Worm (Caenorhabditis elegans): ENCODE measurements around the gene siah-1.

The siah-1 gene

DNA sequence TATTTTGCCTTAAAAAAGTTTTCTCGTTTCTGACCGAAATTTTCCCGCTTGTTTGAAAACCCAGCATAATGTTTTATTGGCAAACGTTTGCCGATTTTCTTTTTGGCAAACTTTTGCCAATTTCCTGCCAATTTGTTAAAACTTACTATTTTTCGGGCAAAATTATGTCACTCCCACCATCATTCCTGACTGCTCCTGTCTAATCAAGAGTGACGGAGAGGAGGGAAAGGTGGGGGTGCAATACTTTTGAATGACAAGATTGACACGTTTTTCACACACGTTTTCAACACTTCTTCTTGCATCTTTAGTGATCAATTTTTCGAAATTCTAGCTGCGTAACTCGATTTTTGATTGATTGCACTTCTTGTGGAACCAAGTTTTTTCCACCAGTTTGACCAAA, 37.7 kb downstream of the siah-1 start:
- TF ChIP-seq lin-1 (GFP tag; IDR thresholded peaks at IDR 0.05), result no peak
- peak in 1 of 2 experiments; percentile 98 for TF ChIP-seq unc-62 (GFP tag; optimal IDR thresholded peaks at IDR 0.05 in 1 of 2)
- no peak for TF ChIP-seq unc-62 (tag; optimal IDR thresholded peaks at IDR 0.05)
- TF ChIP-seq lin-38 (GFP tag; IDR thresholded peaks at IDR 0.05), result no peak
- no peak for TF ChIP-seq duxl-1 (tag; optimal IDR thresholded peaks at IDR 0.05; ENCODE audit: poor library complexity)
- no peak for TF ChIP-seq tag-97 (GFP tag; IDR thresholded peaks at IDR 0.05)
- TF ChIP-seq ceh-28 (tag; optimal IDR thresholded peaks at IDR 0.05), result no peak
- no peak for TF ChIP-seq daf-8 (GFP tag; IDR thresholded peaks at IDR 0.05)
- no peak for TF ChIP-seq ceh-20 (GFP tag; IDR thresholded peaks at IDR 0.05)
- TF ChIP-seq daf-16 (GFP tag; optimal IDR thresholded peaks at IDR 0.05), result no peak
- TF ChIP-seq daf-16 (tag; optimal IDR thresholded peaks at IDR 0.05), result no peak
- no peak for TF ChIP-seq egl-27 (tag; optimal IDR thresholded peaks at IDR 0.05)
- TF ChIP-seq aha-1 (tag), result peak; percentile 89
- TF ChIP-seq hlh-30 (tag; optimal IDR thresholded peaks at IDR 0.05; ENCODE audit: insufficient read depth), result no peak
- TF ChIP-seq lir-3 (tag; optimal IDR thresholded peaks at IDR 0.05), result no peak
- no peak for TF ChIP-seq lin-39 (tag; optimal IDR thresholded peaks at IDR 0.05)
- no peak for TF ChIP-seq pha-4 (GFP tag; IDR thresholded peaks at IDR 0.05)
- TF ChIP-seq pha-4 (tag; optimal IDR thresholded peaks at IDR 0.05), result no peak

DNA sequence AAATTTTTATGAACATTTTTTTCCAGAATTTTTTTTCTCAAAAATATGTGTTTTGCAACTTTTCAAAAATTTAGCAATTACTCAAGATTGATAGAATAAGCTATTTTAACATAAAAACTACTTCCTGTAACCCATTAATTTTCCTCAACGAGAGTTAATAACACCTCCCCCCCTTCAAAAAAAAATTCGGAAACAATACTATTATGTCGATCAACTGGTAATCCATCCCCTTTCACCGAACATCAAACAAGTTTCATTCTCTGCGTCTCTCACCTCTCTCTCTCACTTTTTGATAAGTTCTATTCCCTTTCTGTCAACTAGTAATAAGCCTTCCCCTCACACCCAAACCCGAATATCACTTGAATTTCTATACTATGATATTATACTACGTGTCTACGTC, 40.1 kb downstream of the siah-1 start, which contains the start of gene glct-6:
Gene glct-6, plus strand, starts transcription at position 301 of the 400 bp plus-strand sequence.
- TF ChIP-seq hlh-30 (tag; optimal IDR thresholded peaks at IDR 0.05; ENCODE audit: insufficient read depth), result no peak
- no peak for TF ChIP-seq dmd-6 (GFP tag; IDR thresholded peaks at IDR 0.05)
- no peak for TF ChIP-seq sdz-12 (GFP tag; optimal IDR thresholded peaks at IDR 0.05)
- peak; percentile 59 for TF ChIP-seq aha-1 (tag)
- no peak for TF ChIP-seq lin-39 (tag; optimal IDR thresholded peaks at IDR 0.05)
- TF ChIP-seq unc-130 (GFP tag; optimal IDR thresholded peaks at IDR 0.05), result no peak

DNA sequence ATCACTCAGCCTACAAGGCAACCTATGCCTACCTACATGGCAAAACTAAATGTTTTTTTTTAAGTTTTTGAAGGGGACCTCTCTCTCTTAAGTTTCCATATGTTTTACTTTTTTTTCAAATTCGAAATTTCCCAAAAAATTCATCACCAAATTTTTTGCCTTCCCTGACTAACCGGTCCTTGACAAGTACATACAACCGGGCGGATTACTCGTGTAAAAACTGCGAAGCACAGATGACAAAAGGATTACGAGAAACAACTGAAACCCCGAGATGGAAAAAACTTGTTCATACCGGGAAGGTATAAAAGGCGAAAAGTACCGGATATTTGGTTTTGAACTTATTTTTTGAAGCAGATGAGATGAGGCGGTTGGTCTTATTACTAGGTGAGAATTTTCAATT, 50.6 kb downstream of the siah-1 start, which contains the start of gene K09B3.1:
Gene K09B3.1, plus strand, starts transcription at position 301 of the 400 bp plus-strand sequence.
- TF ChIP-seq F10B5.3 (tag; optimal IDR thresholded peaks at IDR 0.05), result no peak

Measured in whole organism, L4 larva.